Fruit fly (Drosophila melanogaster) S2 (cell line): Measurements from ENCODE around the gene Cka.

Source experiments
- CG8478 ChIP-seq: fragments of >200 bp; optimal IDR thresholded peaks from 2 replicates; lab custom pipeline; 2018
- CTCF ChIP-seq, 2 experiments: fragments of >200 bp; optimal IDR thresholded peaks; 2 replicates each; lab custom pipeline; 2018

DNA sequence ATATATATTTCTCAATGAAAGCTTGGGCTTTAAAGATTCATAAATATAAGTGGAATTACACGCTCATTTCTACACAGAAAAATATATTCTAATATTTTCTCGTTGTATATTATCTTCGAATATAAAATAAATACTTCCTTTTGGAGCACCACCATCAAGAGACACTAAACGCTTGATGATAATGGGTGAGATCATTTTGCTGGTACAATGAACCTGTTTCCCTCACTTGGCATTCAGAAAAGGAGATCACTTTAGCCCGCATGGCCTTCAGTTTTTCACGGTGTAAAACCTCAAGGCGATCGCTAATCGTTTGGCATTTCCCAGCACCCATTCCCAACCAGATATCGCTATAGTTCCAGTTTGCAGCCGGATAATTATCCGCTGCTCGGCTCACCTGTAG is 24.5 kb upstream of the Cka start:
- no peak for TF ChIP-seq CTCF (optimal IDR thresholded peaks at IDR 0.05; lab: Kevin White, UChicago)
- no peak for TF ChIP-seq CG8478 (lab: Kevin White, UChicago)
